Worm (Caenorhabditis elegans) whole organism, L4/young adult: ENCODE results near the gene egl-47.

Experiments
- W03F9.2 ChIP-seq: fragments of 150-350 bp; optimal IDR thresholded peaks from 2 replicates; lab custom pipeline; 2014; ENCODE audit warnings: missing biosample characterization, missing genetic modification characterization
- dao-5 ChIP-seq: sonication (generic microtip); optimal IDR thresholded peaks from 2 replicates; lab custom pipeline; 2016; ENCODE audit warnings: missing genotype, missing genetic modification characterization, moderate library complexity, missing compliant biosample characterization
- him-1 ChIP-seq: sonication (generic microtip); optimal IDR thresholded peaks from 2 replicates; lab custom pipeline; 2016; ENCODE audit warnings: missing genotype, missing genetic modification reagents, missing genetic modification characterization, missing compliant biosample characterization

The egl-47 gene

ce11 chrV:9906115-9906514 lies 6.7 kb downstream of the egl-47 start, which contains the start of gene fipr-11:
fipr-11 (minus strand) TSS chrV:9906215.
- TF ChIP-seq dao-5 (tag; lab: Kevin White, UChicago) (no peak), W03F9.2 (tag; lab: Kevin White, UChicago) (no peak), him-1 (tag; lab: Kevin White, UChicago) (no peak)

ce11 chrV:9907205-9907604 lies 7.8 kb downstream of the egl-47 start:
- TF ChIP-seq him-1 (tag; lab: Kevin White, UChicago): no peak

ce11 chrV:9909624-9910023 lies 10.2 kb downstream of the egl-47 start:
- TF ChIP-seq dao-5 (tag; lab: Kevin White, UChicago): no peak
- no peak for TF ChIP-seq W03F9.2 (tag; lab: Kevin White, UChicago)
- TF ChIP-seq him-1 (tag; lab: Kevin White, UChicago): no peak

ce11 chrV:9911165-9911564 lies 11.8 kb downstream of the egl-47 start:
- TF ChIP-seq him-1 (tag; lab: Kevin White, UChicago) (no peak), W03F9.2 (tag; lab: Kevin White, UChicago) (no peak)

- TF ChIP-seq dao-5 (tag; lab: Kevin White, UChicago): no peak
- no peak for TF ChIP-seq him-1 (tag; lab: Kevin White, UChicago)
- TF ChIP-seq W03F9.2 (tag; lab: Kevin White, UChicago): no peak
These were observed 14.5 kb downstream of the egl-47 start, which contains the start of gene fipr-10 for ce11 chrV:9913863-9914262. fipr-10 (plus strand) TSS chrV:9914163.

ce11 chrV:9915021-9915420 lies 15.6 kb downstream of the egl-47 start, which contains the start of gene mec-9:
mec-9 (minus strand) TSS chrV:9915121.
- TF ChIP-seq dao-5 (tag; lab: Kevin White, UChicago): no peak
- TF ChIP-seq him-1 (tag; lab: Kevin White, UChicago): no peak
- TF ChIP-seq W03F9.2 (tag; lab: Kevin White, UChicago): no peak

- TF ChIP-seq him-1 (tag; lab: Kevin White, UChicago) (no peak), W03F9.2 (tag; lab: Kevin White, UChicago) (no peak), dao-5 (tag; lab: Kevin White, UChicago) (no peak)
These were observed 17.3 kb downstream of the egl-47 start, which contains the start of gene C50H2.4 for ce11 chrV:9916665-9917064. C50H2.4 (plus strand) TSS chrV:9916965.

- TF ChIP-seq dao-5 (tag; lab: Kevin White, UChicago): no peak
- TF ChIP-seq W03F9.2 (tag; lab: Kevin White, UChicago): no peak
- no peak for TF ChIP-seq him-1 (tag; lab: Kevin White, UChicago)
These were observed 19.0 kb downstream of the egl-47 start, which contains the start of gene C50H2.5 for ce11 chrV:9918410-9918809. C50H2.5 (plus strand) TSS chrV:9918710.

ce11 chrV:9921288-9921687 lies 21.9 kb downstream of the egl-47 start, which contains the start of gene ceh-75:
ceh-75 (plus strand) TSS chrV:9921337.
- TF ChIP-seq him-1 (tag; lab: Kevin White, UChicago) (no peak), dao-5 (tag; lab: Kevin White, UChicago) (no peak), W03F9.2 (tag; lab: Kevin White, UChicago) (no peak)

- TF ChIP-seq W03F9.2 (tag; lab: Kevin White, UChicago) (no peak), dao-5 (tag; lab: Kevin White, UChicago) (no peak), him-1 (tag; lab: Kevin White, UChicago) (no peak)
These were observed 23.1 kb downstream of the egl-47 start, which contains the start of gene C50H2.7 for ce11 chrV:9922481-9922880. C50H2.7 (plus strand) TSS chrV:9922781.

ce11 chrV:9924389-9924788 lies 25.0 kb downstream of the egl-47 start:
- no peak for TF ChIP-seq him-1 (tag; lab: Kevin White, UChicago)

ce11 chrV:9925647-9926046 lies 26.3 kb downstream of the egl-47 start:
- TF ChIP-seq dao-5 (tag; lab: Kevin White, UChicago) (no peak), him-1 (tag; lab: Kevin White, UChicago) (no peak), W03F9.2 (tag; lab: Kevin White, UChicago) (no peak)

- TF ChIP-seq W03F9.2 (tag; lab: Kevin White, UChicago) (no peak), him-1 (tag; lab: Kevin White, UChicago) (no peak), dao-5 (tag; lab: Kevin White, UChicago) (no peak)
These were observed 26.9 kb downstream of the egl-47 start, which contains the start of gene C50H2.13 for ce11 chrV:9926240-9926639. C50H2.13 (plus strand) TSS chrV:9926540.

ce11 chrV:9927381-9927780 lies 28.0 kb downstream of the egl-47 start:
- TF ChIP-seq him-1 (tag; lab: Kevin White, UChicago) (no peak), dao-5 (tag; lab: Kevin White, UChicago) (no peak), W03F9.2 (tag; lab: Kevin White, UChicago) (no peak)
